Worm (Caenorhabditis elegans) whole organism, late embryonic: Measurements from ENCODE around the gene srbc-17.

Experiments used
- K02D7.2 ChIP-seq: sonication (generic microtip); optimal IDR thresholded peaks from 2 replicates; lab custom pipeline; 2017; ENCODE audit warnings: mild to moderate bottlenecking, missing genetic modification characterization, missing compliant biosample characterization
- T23F11.4 ChIP-seq: fragments of 200-800 bp; sonication (Bioruptor generic); optimal IDR thresholded peaks from 2 replicates; lab custom pipeline; 2018; ENCODE audit warnings: mild to moderate bottlenecking, missing genetic modification characterization, missing compliant biosample characterization
- Y22D7AL.16 ChIP-seq: sonication (generic microtip); optimal IDR thresholded peaks from 2 replicates; lab custom pipeline; 2016; ENCODE audit warnings: missing genetic modification characterization, missing compliant biosample characterization
- ahr-1 ChIP-seq: sonication (generic microtip); optimal IDR thresholded peaks from 2 replicates; lab custom pipeline; 2016; ENCODE audit warnings: missing genetic modification characterization, missing compliant biosample characterization
- ceh-14 ChIP-seq: sonication (generic microtip); optimal IDR thresholded peaks from 2 replicates; lab custom pipeline; 2016; ENCODE audit warnings: missing genotype, missing genetic modification characterization, missing compliant biosample characterization
- ceh-18 ChIP-seq: sonication (generic microtip); optimal IDR thresholded peaks from 2 replicates; lab custom pipeline; 2016; ENCODE audit warnings: missing genetic modification characterization, missing compliant biosample characterization
- ceh-2 ChIP-seq: sonication (generic microtip); optimal IDR thresholded peaks from 2 replicates; lab custom pipeline; 2016; ENCODE audit warnings: missing genotype, missing genetic modification characterization, missing compliant biosample characterization
- ceh-22 ChIP-seq: sonication (generic microtip); optimal IDR thresholded peaks from 2 replicates; lab custom pipeline; 2017; ENCODE audit warnings: missing biosample characterization, missing genetic modification characterization
- ceh-24 ChIP-seq: sonication (generic microtip); optimal IDR thresholded peaks from 2 replicates; lab custom pipeline; 2016; ENCODE audit warnings: mild to moderate bottlenecking, missing genetic modification characterization, missing compliant biosample characterization
- ceh-30 ChIP-seq: fragments of 150-350 bp; optimal IDR thresholded peaks from 2 replicates; lab custom pipeline; 2014; ENCODE audit warnings: missing biosample characterization, missing genetic modification characterization
- ceh-31 ChIP-seq: sonication (generic microtip); optimal IDR thresholded peaks from 2 replicates; lab custom pipeline; 2016; ENCODE audit warnings: missing genetic modification characterization, missing compliant biosample characterization
- ceh-34 ChIP-seq: sonication (generic microtip); optimal IDR thresholded peaks from 2 replicates; lab custom pipeline; 2016; ENCODE audit warnings: mild to moderate bottlenecking, missing genetic modification characterization, missing compliant biosample characterization
- ceh-48 ChIP-seq: sonication (generic microtip); optimal IDR thresholded peaks from 2 replicates; lab custom pipeline; 2016; ENCODE audit warnings: missing genetic modification characterization, inconsistent platforms, missing compliant biosample characterization
- che-1 ChIP-seq: sonication (generic microtip); optimal IDR thresholded peaks from 2 replicates; lab custom pipeline; 2016; ENCODE audit warnings: mild to moderate bottlenecking, missing genetic modification characterization, missing compliant biosample characterization
- dve-1 ChIP-seq: sonication (generic microtip); optimal IDR thresholded peaks from 2 replicates; lab custom pipeline; 2017; ENCODE audit warnings: antibody characterized with exemption, mild to moderate bottlenecking, missing genetic modification characterization, missing compliant biosample characterization
- elt-4 ChIP-seq: sonication (generic microtip); optimal IDR thresholded peaks from 2 replicates; lab custom pipeline; 2016; ENCODE audit warnings: missing genetic modification characterization, missing compliant biosample characterization
- ets-4 ChIP-seq: sonication (generic microtip); optimal IDR thresholded peaks from 2 replicates; lab custom pipeline; 2016; ENCODE audit warnings: missing genetic modification characterization, missing compliant biosample characterization
- fax-1 ChIP-seq: sonication (generic microtip); optimal IDR thresholded peaks from 2 replicates; lab custom pipeline; 2016; ENCODE audit warnings: missing genotype, missing genetic modification characterization, missing compliant biosample characterization
- fkh-10 ChIP-seq: fragments of 150-350 bp; optimal IDR thresholded peaks from 2 replicates; lab custom pipeline; 2014; ENCODE audit warnings: missing biosample characterization, missing genetic modification reagents, missing genetic modification characterization
- fkh-6 ChIP-seq: sonication (generic microtip); optimal IDR thresholded peaks from 2 replicates; lab custom pipeline; 2016; ENCODE audit warnings: missing genetic modification characterization, missing compliant biosample characterization
- hlh-30 ChIP-seq: sonication (generic microtip); optimal IDR thresholded peaks from 2 replicates; lab custom pipeline; 2017; ENCODE audit warnings: antibody characterized with exemption, missing genetic modification characterization, missing compliant biosample characterization; ENCODE audit not compliant: insufficient read depth
- lim-6 ChIP-seq: sonication (generic microtip); optimal IDR thresholded peaks from 2 replicates; lab custom pipeline; 2016; ENCODE audit warnings: missing genetic modification characterization, missing compliant biosample characterization
- lin-11 ChIP-seq: fragments of 200-800 bp; sonication (Bioruptor generic); optimal IDR thresholded peaks from 2 replicates; lab custom pipeline; 2018; ENCODE audit warnings: mild to moderate bottlenecking, missing genetic modification characterization, missing compliant biosample characterization
- madf-2 ChIP-seq: sonication (generic microtip); optimal IDR thresholded peaks from 2 replicates; lab custom pipeline; 2017; ENCODE audit warnings: missing genetic modification characterization, missing compliant biosample characterization
- mec-3 ChIP-seq: sonication (generic microtip); optimal IDR thresholded peaks from 2 replicates; lab custom pipeline; 2016; ENCODE audit warnings: borderline replicate concordance, missing genetic modification characterization, missing compliant biosample characterization
- nfya-1 ChIP-seq: sonication (generic microtip); optimal IDR thresholded peaks from 2 replicates; lab custom pipeline; 2017; ENCODE audit warnings: missing genetic modification characterization, mild to moderate bottlenecking, missing compliant biosample characterization, antibody characterized with exemption, moderate library complexity
- npax-4 ChIP-seq: sonication (generic microtip); optimal IDR thresholded peaks from 2 replicates; lab custom pipeline; 2016; ENCODE audit warnings: missing genetic modification characterization, missing compliant biosample characterization
- odd-2 ChIP-seq: sonication (generic microtip); optimal IDR thresholded peaks from 2 replicates; lab custom pipeline; 2017; ENCODE audit warnings: antibody characterized with exemption, mild to moderate bottlenecking, missing genetic modification characterization, missing compliant biosample characterization
- pag-3 ChIP-seq: sonication (generic microtip); optimal IDR thresholded peaks from 2 replicates; lab custom pipeline; 2016; ENCODE audit warnings: missing compliant biosample characterization, missing genetic modification characterization, borderline replicate concordance
- pax-1 ChIP-seq: fragments of 150-350 bp; optimal IDR thresholded peaks from 2 replicates; lab custom pipeline; 2014; ENCODE audit warnings: missing biosample characterization, missing genetic modification characterization
- pros-1 ChIP-seq: fragments of 150-350 bp; optimal IDR thresholded peaks from 2 replicates; lab custom pipeline; 2014; ENCODE audit warnings: missing biosample characterization, missing genetic modification reagents, missing genetic modification characterization
- ref-2 ChIP-seq: sonication (generic microtip); optimal IDR thresholded peaks from 2 replicates; lab custom pipeline; 2016; ENCODE audit warnings: missing genetic modification characterization, missing compliant biosample characterization
- sdc-2 ChIP-seq: sonication (generic microtip); optimal IDR thresholded peaks from 2 replicates; lab custom pipeline; 2016; ENCODE audit warnings: missing genotype, missing genetic modification characterization, missing compliant biosample characterization
- sox-4 ChIP-seq: sonication (generic microtip); optimal IDR thresholded peaks from 2 replicates; lab custom pipeline; 2017; ENCODE audit warnings: mild to moderate bottlenecking, missing genetic modification characterization, inconsistent platforms, missing compliant biosample characterization
- tbx-7 ChIP-seq: sonication (generic microtip); optimal IDR thresholded peaks from 2 replicates; lab custom pipeline; 2016; ENCODE audit warnings: missing genotype, missing genetic modification characterization, missing compliant biosample characterization
- unc-55 ChIP-seq: sonication (generic microtip); optimal IDR thresholded peaks from 2 replicates; lab custom pipeline; 2017; ENCODE audit warnings: missing biosample characterization, missing genetic modification reagents, missing genetic modification characterization

The srbc-17 gene

DNA sequence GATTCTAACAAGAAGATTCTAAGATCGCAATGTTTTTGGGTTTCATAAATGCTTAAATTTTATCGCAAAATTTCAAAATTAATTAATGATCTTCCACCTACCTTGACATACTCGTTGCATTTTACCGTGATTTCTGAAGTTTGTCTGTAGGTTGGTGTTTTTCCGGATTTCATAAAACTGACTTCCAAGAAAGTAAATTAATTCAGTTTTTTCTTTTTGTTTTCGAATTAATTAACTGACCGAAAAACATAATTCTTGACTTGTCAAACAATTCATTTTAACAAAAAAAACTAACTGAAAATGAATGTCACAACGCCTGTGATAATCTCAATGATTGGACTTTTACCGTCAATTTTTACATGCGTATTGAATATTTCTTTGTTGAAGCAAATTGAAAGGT is 4.2 kb downstream of the srbc-17 start, which contains the start of gene srbc-16:
srbc-16 (plus strand) TSS at position 301 of the 400 bp plus-strand sequence.
- TF ChIP-seq hlh-30 (tag; lab: Kevin White, UChicago) (no peak), sox-4 (tag; lab: Kevin White, UChicago) (no peak)

DNA sequence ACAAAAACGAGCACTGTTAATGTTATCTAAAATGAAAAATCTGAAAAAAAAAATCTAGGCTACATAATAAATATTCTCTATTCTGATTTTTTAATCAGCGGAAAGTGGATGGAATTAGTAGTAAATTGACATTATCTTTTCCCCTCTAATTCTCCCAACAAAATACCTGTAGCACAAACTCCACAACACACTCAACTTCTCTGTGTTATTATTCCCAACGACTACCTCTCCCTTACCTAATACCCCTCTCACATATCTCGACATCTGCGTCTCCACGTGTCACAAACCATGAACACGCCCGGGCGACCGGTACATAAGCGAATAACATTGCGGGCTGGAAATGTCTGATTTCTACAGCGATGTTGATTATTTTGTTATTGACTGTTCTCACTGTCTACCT is 5.6 kb downstream of the srbc-17 start, which contains the start of gene cyp-33C2:
cyp-33C2 (plus strand) TSS at position 327 of the 400 bp plus-strand sequence.
- TF ChIP-seq ahr-1 (tag; lab: Kevin White, UChicago) = no peak
- no peak for TF ChIP-seq ref-2
- TF ChIP-seq ceh-22 (tag; lab: Kevin White, UChicago) = no peak
- no peak for TF ChIP-seq che-1 (tag; lab: Kevin White, UChicago)
- TF ChIP-seq npax-4 (tag; lab: Kevin White, UChicago) = no peak
- no peak for TF ChIP-seq hlh-30 (tag; lab: Kevin White, UChicago)
- TF ChIP-seq Y22D7AL.16 (tag; lab: Kevin White, UChicago) = no peak
- no peak for TF ChIP-seq T23F11.4 (GFP tag; lab: Kevin White, UChicago)
- no peak for TF ChIP-seq pros-1 (tag; lab: Kevin White, UChicago)
- no peak for TF ChIP-seq ceh-18 (tag; lab: Kevin White, UChicago)
- TF ChIP-seq odd-2 (tag; lab: Kevin White, UChicago) = no peak

DNA sequence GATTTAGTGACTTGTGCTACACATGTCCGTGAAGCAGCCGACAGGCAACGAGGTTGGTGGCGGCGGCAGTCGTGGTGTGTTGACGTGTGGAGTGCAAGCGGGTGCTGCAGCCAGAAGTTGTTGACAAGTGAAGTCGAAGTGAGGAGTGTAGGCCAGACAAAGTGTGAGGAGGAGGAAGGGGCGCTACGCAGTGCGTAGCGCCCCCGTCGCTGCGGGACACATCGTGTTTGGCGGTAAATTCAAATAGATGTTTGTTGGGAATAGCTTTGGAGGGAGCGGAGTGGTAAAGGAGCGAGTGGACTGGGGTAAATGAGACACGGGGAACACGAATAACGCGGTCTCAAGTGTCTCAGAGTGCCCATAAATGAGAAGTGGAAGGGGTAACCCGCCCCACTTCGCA is 8.0 kb downstream of the srbc-17 start:
- TF ChIP-seq elt-4 (tag; lab: Kevin White, UChicago) = peak; percentile 5
- TF ChIP-seq ceh-30 (tag; lab: Kevin White, UChicago) = no peak

DNA sequence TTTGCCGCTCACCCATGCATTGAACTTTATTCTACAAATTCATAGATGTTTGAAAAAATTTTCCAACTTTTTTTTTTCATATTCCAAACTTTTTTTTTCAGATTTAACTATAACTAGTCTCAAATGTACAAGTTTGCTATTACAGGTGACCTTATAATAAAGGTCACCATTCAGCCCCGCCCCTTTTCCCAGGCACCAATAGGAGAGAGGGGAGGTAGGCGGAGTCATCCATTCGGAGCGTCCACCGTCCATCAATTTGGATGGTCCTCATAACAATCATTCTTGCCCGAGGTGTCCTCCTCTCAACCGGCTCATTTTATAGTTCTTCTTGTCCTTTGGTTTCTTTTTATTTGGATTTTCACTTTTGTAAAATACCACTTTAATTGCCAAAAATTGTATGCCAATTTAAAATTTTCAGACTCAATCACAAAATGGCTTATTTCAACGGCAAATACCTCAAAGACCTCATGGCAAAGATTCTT is 10.4 kb downstream of the srbc-17 start, which contains the start of gene Y5H2B.3:
Y5H2B.3 (plus strand) TSS at position 432 of the 482 bp plus-strand sequence.
- TF ChIP-seq nfya-1 (tag; lab: Kevin White, UChicago) = peak; percentile 60
- no peak for TF ChIP-seq pax-1 (tag; lab: Kevin White, UChicago)
- TF ChIP-seq T23F11.4 (GFP tag; lab: Kevin White, UChicago) = no peak

DNA sequence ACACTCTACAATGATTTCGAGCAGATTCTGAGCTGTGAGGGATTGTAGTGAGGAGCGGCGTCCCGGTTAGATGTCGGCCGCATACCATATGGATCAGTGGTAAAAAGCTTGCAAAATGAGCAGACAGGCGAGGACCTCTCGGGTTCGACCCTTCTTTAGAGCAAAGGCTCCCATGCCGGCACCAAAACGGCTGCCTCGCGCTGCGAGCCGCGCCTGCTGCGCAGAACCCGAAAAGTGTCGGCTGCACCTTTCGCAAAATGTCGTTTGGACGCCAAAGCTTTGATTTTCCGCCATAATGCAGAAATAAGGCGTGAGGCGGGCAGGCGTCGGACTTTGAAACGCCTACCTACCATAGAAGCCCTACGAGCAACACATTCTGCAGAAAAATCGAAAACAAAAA is 12.9 kb downstream of the srbc-17 start:
- TF ChIP-seq dve-1 (tag; lab: Kevin White, UChicago) (no peak), fkh-10 (GFP tag; lab: Kevin White, UChicago) (no peak), tbx-7 (tag; lab: Kevin White, UChicago) (no peak), ets-4 (tag; lab: Kevin White, UChicago) (no peak), nfya-1 (tag; lab: Kevin White, UChicago) (no peak), K02D7.2 (tag; lab: Kevin White, UChicago) (no peak), sdc-2 (tag; lab: Kevin White, UChicago) (no peak), ceh-31 (no peak), ceh-2 (tag; lab: Kevin White, UChicago) (no peak), ceh-14 (tag; lab: Kevin White, UChicago) (no peak), unc-55 (no peak), ceh-24 (tag; lab: Kevin White, UChicago) (no peak), fax-1 (no peak), lin-11 (no peak), pag-3 (tag; lab: Kevin White, UChicago) (no peak)
- TF ChIP-seq, all 69 proteins: peak for 0

DNA sequence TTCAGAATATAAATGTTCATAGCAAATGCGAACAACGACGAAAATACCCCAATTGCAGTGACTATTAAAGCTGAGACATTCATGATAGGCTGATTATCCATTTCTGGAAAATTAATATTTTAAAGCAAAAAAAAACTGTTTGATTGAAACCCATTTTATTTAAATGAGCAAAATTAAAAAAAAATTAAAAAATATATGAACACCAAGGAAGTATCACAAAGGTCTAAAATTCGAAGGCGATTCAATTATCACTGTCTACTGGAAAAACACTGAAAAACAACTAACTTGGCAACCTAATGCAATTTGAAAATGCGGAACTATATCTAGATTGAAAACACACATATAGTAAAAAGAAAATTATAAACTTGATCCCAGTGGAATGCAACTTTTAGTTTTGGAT is 13.6 kb downstream of the srbc-17 start, which contains the start of gene srbc-42:
srbc-42 (minus strand) TSS at position 101 of the 400 bp plus-strand sequence.
- TF ChIP-seq sdc-2 (tag; lab: Kevin White, UChicago) (no peak), fkh-10 (GFP tag; lab: Kevin White, UChicago) (no peak), tbx-7 (tag; lab: Kevin White, UChicago) (no peak), ceh-34 (no peak), madf-2 (tag; lab: Kevin White, UChicago) (no peak), lin-11 (no peak), che-1 (tag; lab: Kevin White, UChicago) (no peak), ceh-48 (tag; lab: Kevin White, UChicago) (no peak), fkh-6 (tag; lab: Kevin White, UChicago) (no peak), pag-3 (tag; lab: Kevin White, UChicago) (no peak), ceh-31 (no peak), pax-1 (tag; lab: Kevin White, UChicago) (no peak), elt-4 (tag; lab: Kevin White, UChicago) (no peak), ceh-14 (tag; lab: Kevin White, UChicago) (no peak), mec-3 (no peak), ceh-18 (tag; lab: Kevin White, UChicago) (no peak), lim-6 (tag; lab: Kevin White, UChicago) (no peak)
